Fruit fly (Drosophila melanogaster): ENCODE data around the gene PolD1.

DNA sequence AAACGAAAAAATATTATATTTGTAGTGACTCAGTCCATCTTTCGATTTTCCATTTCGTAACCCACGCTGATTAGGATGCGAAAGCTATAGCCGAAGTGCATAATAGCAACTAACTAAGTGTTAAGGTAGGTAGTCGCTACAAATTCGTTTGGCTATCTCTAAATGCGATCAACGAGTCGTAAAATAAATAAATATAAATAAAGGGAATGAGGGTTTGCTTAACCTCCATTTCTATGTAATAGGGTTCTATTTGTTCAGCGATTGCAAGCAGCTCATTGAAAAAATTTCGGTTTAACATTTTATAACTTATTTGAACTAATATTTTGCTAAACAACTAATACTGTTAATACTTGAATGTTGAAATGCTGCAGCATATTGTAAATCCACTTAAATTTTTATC, 22.6 kb upstream of the PolD1 start:
- TF ChIP-seq pros (GFP tag; optimal IDR thresholded peaks at IDR 0.05) (no peak), zfh1 (GFP tag; IDR thresholded peaks at IDR 0.05) (no peak), Hmx (GFP tag; optimal IDR thresholded peaks at IDR 0.05) (no peak), dati (GFP tag; IDR thresholded peaks at IDR 0.05) (no peak)
